Worm (Caenorhabditis elegans) whole organism, L1 larva: ENCODE measurements around the gene eri-3.

Experiments
- aly-2 ChIP-seq: fragments of 150-350 bp; optimal IDR thresholded peaks from 2 replicates; lab custom pipeline; 2014; ENCODE audit warnings: missing biosample characterization, missing genetic modification characterization
- fkh-10 ChIP-seq: sonication (generic microtip); optimal IDR thresholded peaks from 2 replicates; lab custom pipeline; 2017; ENCODE audit warnings: missing biosample characterization, missing genetic modification reagents, missing genetic modification characterization
- nhr-28 ChIP-seq: fragments of 150-350 bp; optimal IDR thresholded peaks from 2 replicates; lab custom pipeline; 2014; ENCODE audit warnings: missing biosample characterization, missing genetic modification characterization
- nhr-76 ChIP-seq: sonication (generic microtip); optimal IDR thresholded peaks from 2 replicates; lab custom pipeline; 2017; ENCODE audit warnings: missing biosample characterization, missing genetic modification characterization
- nhr-77 ChIP-seq: fragments of 150-350 bp; optimal IDR thresholded peaks from 2 replicates; lab custom pipeline; 2014; ENCODE audit warnings: missing biosample characterization, missing genetic modification characterization
- nhr-85 ChIP-seq: sonication (generic microtip); peaks from one replicate; lab custom pipeline; 2016; ENCODE audit warnings: missing genetic modification characterization, inconsistent platforms, missing compliant biosample characterization
- tbx-2 ChIP-seq: sonication (generic microtip); optimal IDR thresholded peaks from 2 replicates; lab custom pipeline; 2016; ENCODE audit warnings: missing genetic modification characterization, missing compliant biosample characterization
- unc-62 ChIP-seq: fragments of 150-350 bp; optimal IDR thresholded peaks from 2 replicates; lab custom pipeline; 2014; ENCODE audit warnings: missing biosample characterization, missing genetic modification reagents, missing genetic modification characterization

DNA sequence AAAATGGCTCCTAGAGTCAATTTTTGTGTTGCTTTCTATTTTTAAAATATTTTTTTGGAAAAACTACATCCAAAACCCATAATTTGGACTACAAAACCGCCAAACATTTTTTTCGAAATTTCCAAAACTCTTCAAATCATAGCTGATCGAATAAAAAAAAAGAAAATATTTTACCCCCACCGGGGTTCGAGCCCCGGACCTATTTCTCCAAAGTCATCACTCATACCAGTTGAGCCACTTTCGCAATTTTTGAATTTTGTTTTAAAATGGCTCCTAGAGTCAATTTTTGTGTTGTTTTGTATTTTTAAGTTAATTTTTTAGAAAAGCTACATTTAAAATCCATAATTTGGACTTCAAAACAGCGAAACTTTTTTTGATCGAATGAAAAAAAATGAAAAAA is 37.8 kb upstream of the eri-3 start:
- TF ChIP-seq nhr-28 = no peak
- no peak for TF ChIP-seq tbx-2 (tag; lab: Kevin White, UChicago)
- TF ChIP-seq unc-62 = no peak
- TF ChIP-seq nhr-76 (tag; lab: Kevin White, UChicago) = no peak
- TF ChIP-seq nhr-85 (tag; lab: Kevin White, UChicago) = no peak
- TF ChIP-seq fkh-10 (GFP tag; lab: Kevin White, UChicago) = no peak
- no peak for TF ChIP-seq aly-2 (tag; lab: Kevin White, UChicago)
- TF ChIP-seq nhr-77 (tag; lab: Kevin White, UChicago) = no peak
